Fruit fly (Drosophila melanogaster) Kc167 (cell line): ENCODE data around the gene Prosbeta3.

Experiments used
- Myc ChIP-seq: fragments of >200 bp; optimal IDR thresholded peaks from 2 replicates; lab custom pipeline; 2017; ENCODE audit warnings: missing external identifiers
- Sin3A ChIP-seq: fragments of >200 bp; optimal IDR thresholded peaks from 2 replicates; lab custom pipeline; 2018; ENCODE audit warnings: missing external identifiers
- h ChIP-seq: fragments of >200 bp; optimal IDR thresholded peaks from 3 replicates; lab custom pipeline; 2018; ENCODE audit warnings: missing external identifiers
- insv ChIP-seq: fragments of >200 bp; optimal IDR thresholded peaks from 3 replicates; lab custom pipeline; 2018; ENCODE audit warnings: missing external identifiers
- psq ChIP-seq: fragments of >200 bp; optimal IDR thresholded peaks from 2 replicates; lab custom pipeline; 2017; ENCODE audit warnings: missing external identifiers
- ttk ChIP-seq: sonication (Bioruptor generic); optimal IDR thresholded peaks from 2 replicates; lab custom pipeline; 2017; ENCODE audit warnings: missing external identifiers

Prosbeta3 gene

DNA sequence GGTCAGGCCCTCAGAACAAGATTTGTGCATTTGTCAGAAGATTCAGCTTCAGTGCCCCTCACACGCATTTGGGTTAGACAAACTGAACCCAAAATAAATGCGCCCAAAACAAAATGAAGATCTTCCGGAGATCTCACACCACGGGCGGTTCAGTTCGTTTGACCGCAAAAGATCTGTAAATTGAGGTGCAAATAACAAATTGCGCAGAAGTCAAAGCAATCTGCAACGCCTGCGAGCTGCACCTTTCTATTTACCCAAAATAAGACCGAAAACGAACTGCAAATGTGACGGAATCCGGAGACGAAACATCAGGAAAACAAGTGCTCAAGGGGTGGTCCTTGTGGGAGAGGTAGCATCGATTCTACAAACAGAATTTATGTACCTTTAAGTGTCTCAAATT, 40.5 kb downstream of the Prosbeta3 start:
- TF ChIP-seq h (lab: Kevin White, UChicago): no peak
- no peak for TF ChIP-seq insv
- TF ChIP-seq psq (lab: Kevin White, UChicago): no peak
- no peak for TF ChIP-seq ttk (lab: Kevin White, UChicago)
- TF ChIP-seq Myc: no peak

DNA sequence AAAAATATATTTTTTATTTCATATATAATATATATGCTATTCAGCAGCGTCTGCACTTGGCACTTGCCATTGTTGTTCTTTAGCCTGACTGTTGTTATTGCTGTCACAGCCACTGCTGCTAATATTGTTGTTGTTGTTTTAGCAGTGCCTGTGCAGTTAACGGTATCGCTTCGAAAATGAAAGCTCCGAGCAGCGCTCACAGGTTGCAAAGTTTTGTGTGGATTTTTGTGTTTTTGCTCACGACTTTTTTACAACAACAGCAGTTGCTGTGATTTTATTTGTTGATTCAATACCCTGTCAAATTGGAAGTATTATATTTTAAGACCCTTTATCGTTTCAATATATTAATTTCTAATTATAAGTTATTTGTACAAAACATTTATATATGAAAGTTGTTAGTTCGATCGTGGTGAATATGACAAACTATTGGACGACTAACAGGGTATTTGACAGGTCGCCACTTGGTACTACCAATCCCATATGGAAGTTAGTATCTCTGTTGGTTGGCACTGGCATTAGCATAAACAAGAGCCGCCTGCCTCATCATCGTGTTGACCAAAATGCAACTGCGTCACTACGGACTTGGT, 42.2 kb downstream of the Prosbeta3 start:
- TF ChIP-seq insv (no peak), ttk (lab: Kevin White, UChicago) (no peak), Sin3A (lab: Kevin White, UChicago) (no peak), psq (lab: Kevin White, UChicago) (no peak), h (lab: Kevin White, UChicago) (no peak), Myc (no peak)

DNA sequence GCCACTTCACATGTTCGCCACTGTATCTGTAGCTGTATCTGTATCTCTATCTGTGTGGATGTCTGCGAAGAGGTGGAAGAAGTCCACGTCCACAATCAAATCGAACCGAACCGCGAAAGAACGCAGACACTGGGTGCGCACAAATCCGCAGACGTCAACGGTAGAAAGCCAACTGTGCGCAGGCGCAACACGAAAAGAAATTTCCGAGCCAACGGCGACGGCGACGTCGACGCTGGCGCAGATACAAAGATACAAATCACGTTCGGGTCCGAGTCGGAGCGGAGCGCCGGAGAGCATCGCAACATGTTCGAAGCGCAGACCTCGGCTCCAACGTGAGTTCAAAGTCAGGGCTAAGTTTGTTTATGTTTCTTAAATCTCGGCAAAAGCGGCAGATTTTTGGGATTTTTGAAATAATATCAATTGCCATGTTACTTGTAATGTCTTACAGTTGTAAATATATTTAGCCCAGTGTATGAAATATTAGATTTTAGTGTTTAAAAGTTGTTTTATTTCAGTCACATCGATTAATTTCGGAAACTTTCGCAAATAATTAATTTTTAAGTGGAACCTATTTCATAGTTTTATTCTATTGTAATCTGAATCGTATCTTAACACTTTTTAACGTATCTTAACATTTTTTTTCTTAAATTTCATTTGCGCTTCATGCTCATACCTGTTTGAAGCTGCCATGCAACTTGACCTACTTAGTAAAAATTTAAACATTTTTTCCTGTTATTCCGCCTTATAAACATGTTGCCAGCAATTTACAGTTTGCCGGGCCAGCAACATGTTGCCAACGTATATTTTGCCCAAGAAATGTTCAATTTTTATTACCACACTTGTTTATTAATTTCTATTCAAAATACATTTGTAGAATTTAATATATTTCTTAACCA, 42.9 kb downstream of the Prosbeta3 start, which contains the start of gene ich:
TSS of gene ich (minus strand) at position 178 of the 896 bp plus-strand sequence.
- TF ChIP-seq insv (no peak), ttk (lab: Kevin White, UChicago) (no peak)

DNA sequence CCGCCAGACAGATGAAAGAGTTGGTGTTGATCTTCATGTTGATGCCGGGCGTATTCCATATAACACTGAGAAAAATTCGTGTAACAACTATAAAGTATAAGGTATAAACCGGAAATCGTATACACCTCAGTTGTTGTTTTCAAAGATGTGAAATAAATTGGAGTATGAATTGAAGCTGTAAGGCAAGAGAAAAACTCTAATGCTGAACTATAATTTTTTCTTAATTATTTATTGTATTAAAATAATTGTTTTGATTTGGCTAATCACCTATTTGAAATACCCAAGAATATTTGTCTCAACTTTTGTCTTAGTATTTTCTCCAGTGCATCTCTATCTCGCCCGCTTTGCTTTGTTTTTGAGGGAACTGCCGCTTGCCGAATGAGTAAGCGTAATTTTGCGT, 45.7 kb downstream of the Prosbeta3 start:
- TF ChIP-seq h (lab: Kevin White, UChicago) (no peak), psq (lab: Kevin White, UChicago) (no peak), Sin3A (lab: Kevin White, UChicago) (no peak), Myc (no peak), ttk (lab: Kevin White, UChicago) (no peak), insv (no peak)

DNA sequence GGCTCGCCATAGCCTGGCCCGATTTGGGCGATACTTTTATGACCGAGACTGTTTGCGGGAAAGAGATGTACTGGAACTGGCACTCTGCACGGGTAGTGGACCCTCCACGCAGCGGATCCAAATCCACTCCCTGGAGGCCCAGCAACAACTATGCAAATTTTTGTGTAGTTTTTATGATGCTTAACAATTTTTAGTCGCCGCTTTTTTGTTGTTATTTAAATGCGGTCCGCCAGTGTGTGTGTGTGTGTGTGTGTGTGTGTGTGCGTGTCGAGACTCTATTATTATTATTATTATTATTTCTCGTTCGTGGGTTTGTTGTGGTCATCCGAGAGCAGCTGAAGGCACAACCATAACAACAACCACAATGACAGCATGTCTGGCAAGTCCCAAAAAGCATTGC, 46.9 kb downstream of the Prosbeta3 start:
- no peak for TF ChIP-seq insv
- no peak for TF ChIP-seq Myc
- no peak for TF ChIP-seq Sin3A (lab: Kevin White, UChicago)
- TF ChIP-seq psq (lab: Kevin White, UChicago): no peak
- no peak for TF ChIP-seq ttk (lab: Kevin White, UChicago)
- no peak for TF ChIP-seq h (lab: Kevin White, UChicago)

DNA sequence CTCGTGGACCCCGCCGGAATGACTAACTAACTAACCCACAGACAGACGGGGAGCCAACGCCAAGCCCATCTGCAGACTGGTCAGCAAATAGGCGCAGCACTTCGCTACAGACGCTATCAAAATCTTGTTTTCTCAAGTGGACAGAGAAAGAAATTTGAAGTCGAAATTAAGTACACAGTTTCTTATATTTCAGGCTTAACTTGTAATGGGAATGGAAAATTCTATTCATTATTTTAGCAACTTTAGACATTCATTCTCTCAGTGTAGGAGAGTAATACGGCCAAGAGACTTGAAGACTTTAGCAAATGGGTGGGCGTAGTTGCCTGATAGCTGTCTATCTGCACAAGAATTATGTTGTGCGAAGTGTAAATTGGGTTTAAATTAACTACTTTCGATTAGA, 47.7 kb downstream of the Prosbeta3 start:
- TF ChIP-seq h (lab: Kevin White, UChicago) (no peak), Sin3A (lab: Kevin White, UChicago) (no peak), ttk (lab: Kevin White, UChicago) (no peak), psq (lab: Kevin White, UChicago) (no peak), insv (no peak), Myc (no peak)

DNA sequence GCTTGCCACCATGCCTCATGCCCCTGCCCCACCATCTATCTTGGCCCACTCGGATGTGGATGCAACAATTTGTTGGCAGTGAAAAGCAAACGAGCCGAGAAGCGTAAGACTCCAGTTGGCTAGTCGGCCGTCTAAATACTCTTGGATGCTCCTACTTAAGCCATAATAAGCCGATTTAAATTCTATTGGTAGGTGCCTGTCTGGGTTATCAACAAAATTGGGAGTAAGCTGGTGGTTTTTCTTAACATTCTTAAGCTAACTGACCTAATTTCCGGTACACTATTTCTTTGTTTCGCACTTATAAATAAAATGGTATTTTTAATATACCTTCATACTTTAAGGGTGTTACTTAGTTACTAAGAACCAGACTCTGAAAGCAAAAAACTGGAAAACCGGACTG, 48.3 kb downstream of the Prosbeta3 start:
- TF ChIP-seq ttk (lab: Kevin White, UChicago): no peak
- no peak for TF ChIP-seq insv

DNA sequence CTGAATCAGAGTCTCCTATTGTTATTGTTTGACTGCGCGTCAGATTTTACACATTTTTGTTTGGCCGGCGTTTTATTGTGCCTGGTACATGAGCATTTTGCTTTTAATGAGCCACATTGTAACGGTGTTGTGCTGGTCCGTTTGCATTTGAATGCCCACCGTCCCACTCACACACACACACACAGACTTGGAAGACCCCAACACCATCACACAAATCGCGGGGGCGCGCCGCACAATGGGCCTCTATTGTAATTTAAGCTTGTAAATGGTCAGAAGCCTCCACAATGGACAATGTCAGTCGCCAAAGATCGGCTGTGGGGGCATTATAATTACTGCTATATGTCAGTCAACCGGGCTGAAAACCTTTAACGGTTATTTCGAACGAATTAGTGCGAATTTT, 49.7 kb downstream of the Prosbeta3 start:
- TF ChIP-seq insv (no peak), Myc (no peak), Sin3A (lab: Kevin White, UChicago) (no peak), ttk (lab: Kevin White, UChicago) (no peak), psq (lab: Kevin White, UChicago) (no peak), h (lab: Kevin White, UChicago) (no peak)

DNA sequence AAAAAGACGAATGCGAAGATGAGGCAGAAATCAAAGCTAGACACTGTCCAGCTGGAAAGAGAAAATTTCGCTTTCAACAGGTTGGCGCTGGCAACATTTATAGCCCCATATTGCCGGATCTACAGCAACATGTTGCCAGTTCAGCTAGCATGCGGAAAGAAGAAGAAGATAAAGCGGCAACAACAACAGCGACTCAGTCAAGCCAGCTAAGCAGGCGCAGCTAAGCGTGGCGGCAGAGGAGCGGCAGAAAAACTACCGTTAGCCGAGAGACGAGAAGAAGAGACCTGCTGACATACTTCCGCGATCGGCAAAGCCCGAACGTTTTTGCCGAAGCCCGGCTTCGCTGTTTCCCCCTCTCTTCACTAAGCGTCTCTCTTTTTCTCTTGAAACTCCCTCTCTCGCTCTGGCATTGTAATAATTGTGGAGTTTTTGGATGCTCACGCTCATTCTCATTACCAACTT, 50.6 kb downstream of the Prosbeta3 start:
- no peak for TF ChIP-seq h (lab: Kevin White, UChicago)
- TF ChIP-seq insv: no peak
- TF ChIP-seq Myc: no peak
- TF ChIP-seq psq (lab: Kevin White, UChicago): no peak
- no peak for TF ChIP-seq ttk (lab: Kevin White, UChicago)
- no peak for TF ChIP-seq Sin3A (lab: Kevin White, UChicago)
